Worm (Caenorhabditis elegans) whole organism, mixed stage, embryonic: ENCODE data around the gene ceh-100.
"Not testable (repeated sequence)": the region's sequence is repeated elsewhere in the genome, so short reads cannot be mapped to it uniquely, and the experiment has no call there.

Experiments
- ces-1 ChIP-seq: fragments of 150-350 bp; optimal IDR thresholded peaks from 2 replicates; lab custom pipeline; 2014; ENCODE audit warnings: missing biosample characterization, missing genetic modification reagents, missing genetic modification characterization
- nhr-237 ChIP-seq: fragments of 150-350 bp; optimal IDR thresholded peaks from 2 replicates; lab custom pipeline; 2014; ENCODE audit warnings: missing biosample characterization, missing genetic modification characterization
- nhr-28 ChIP-seq: fragments of 150-350 bp; optimal IDR thresholded peaks from 2 replicates; lab custom pipeline; 2014; ENCODE audit warnings: missing biosample characterization, missing genetic modification characterization
- tbx-8 ChIP-seq: fragments of 200-800 bp; sonication (Bioruptor generic); optimal IDR thresholded peaks from 2 replicates; lab custom pipeline; 2018; ENCODE audit warnings: mild to moderate bottlenecking, missing genetic modification characterization, moderate library complexity, missing compliant biosample characterization
- unc-62 ChIP-seq: fragments of 150-350 bp; optimal IDR thresholded peaks from 2 replicates; lab custom pipeline; 2014; ENCODE audit warnings: missing biosample characterization, missing genetic modification reagents, missing genetic modification characterization
- ztf-11 ChIP-seq: fragments of 150-350 bp; optimal IDR thresholded peaks from 2 replicates; lab custom pipeline; 2014; ENCODE audit warnings: missing biosample characterization, missing genetic modification characterization

ce11 chrII:12624433-12624832 lies 21.0 kb upstream of the ceh-100 start, which contains the start of gene Y38E10A.14:
- TF ChIP-seq unc-62 (GFP tag; lab: Kevin White, UChicago); nhr-237 (tag; lab: Kevin White, UChicago); tbx-8 (GFP tag; lab: Kevin White, UChicago); ces-1; ztf-11 (tag; lab: Kevin White, UChicago); nhr-28 (tag; lab: Kevin White, UChicago): not testable (repeated sequence)
